Fruit fly (Drosophila melanogaster): ENCODE measurements around the gene Cyp4d20.
A peak's percentile ranks its signal among the peaks of the same experiment; 100 is the strongest.

Cyp4d20 gene

DNA sequence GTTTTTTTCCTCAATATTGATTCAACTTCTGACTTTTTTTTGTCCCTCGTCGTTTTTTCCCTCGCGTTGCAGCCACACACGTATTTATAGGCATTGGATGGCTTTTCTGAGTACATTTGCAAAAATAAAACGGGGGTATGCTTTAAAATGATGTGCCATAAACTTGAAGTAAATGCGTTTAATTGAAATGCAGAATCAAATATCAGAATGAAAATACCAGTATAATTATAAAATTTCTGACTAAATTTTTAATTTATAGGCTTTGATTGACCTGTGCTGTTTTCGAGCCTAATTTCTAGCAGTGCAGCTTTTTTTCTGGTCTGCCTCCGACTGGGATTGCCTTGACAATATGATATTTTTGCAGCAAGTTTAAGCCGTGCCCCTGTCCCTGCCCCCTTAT, 46.9 kb downstream of the Cyp4d20 start:
- TF ChIP-seq N (GFP tag; optimal IDR thresholded peaks at IDR 0.05) (no peak), Abd-B (GFP tag; optimal IDR thresholded peaks at IDR 0.05) (no peak), Vsx2 (GFP tag; optimal IDR thresholded peaks at IDR 0.05; ENCODE audit: partially characterized antibody) (no peak), Dif (GFP tag; optimal IDR thresholded peaks at IDR 0.05; ENCODE audit: partially characterized antibody) (no peak), GATAd (GFP tag; optimal IDR thresholded peaks at IDR 0.05) (no peak), CG32264 (GFP tag; optimal IDR thresholded peaks at IDR 0.05) (peak; percentile 2), Dfd (GFP tag; optimal IDR thresholded peaks at IDR 0.05) (no peak), foxo (GFP tag; optimal IDR thresholded peaks at IDR 0.05) (peak in 1 of 2 experiments; percentile 67), Jra (GFP tag; optimal IDR thresholded peaks at IDR 0.05) (no peak), fru (GFP tag; optimal IDR thresholded peaks at IDR 0.05) (peak; percentile 67), sage (GFP tag; optimal IDR thresholded peaks at IDR 0.05) (no peak), woc (GFP tag; optimal IDR thresholded peaks at IDR 0.05) (peak; percentile 43), lola (GFP tag; optimal IDR thresholded peaks at IDR 0.05) (no peak), usp (GFP tag; optimal IDR thresholded peaks at IDR 0.05) (no peak), Hnf4 (GFP tag; optimal IDR thresholded peaks at IDR 0.05) (peak; percentile 19), rgr (GFP tag; optimal IDR thresholded peaks at IDR 0.05) (peak; percentile 55), Hr78 (GFP tag; optimal IDR thresholded peaks at IDR 0.05) (no peak), br (GFP tag; optimal IDR thresholded peaks at IDR 0.05) (peak; percentile 44), Myc (optimal IDR thresholded peaks at IDR 0.05) (no peak), CG9705 (GFP tag; optimal IDR thresholded peaks at IDR 0.05) (no peak), ey (GFP tag; optimal IDR thresholded peaks at IDR 0.05) (peak; percentile 64), sv (GFP tag; optimal IDR thresholded peaks at IDR 0.05) (no peak), brk (GFP tag; optimal IDR thresholded peaks at IDR 0.05) (no peak), pan (optimal IDR thresholded peaks at IDR 0.05) (no peak), Mio (GFP tag; optimal IDR thresholded peaks at IDR 0.05) (no peak), HLH106 (tag; optimal IDR thresholded peaks at IDR 0.05) (peak; percentile 58), OdsH (GFP tag; optimal IDR thresholded peaks at IDR 0.05) (peak; percentile 50), dl (GFP tag; optimal IDR thresholded peaks at IDR 0.05; ENCODE audit: insufficient read depth in 1 of 2, partially characterized antibody in 2 of 2) (no peak), dmrt93B (GFP tag; optimal IDR thresholded peaks at IDR 0.05) (peak; percentile 31), tai (GFP tag; optimal IDR thresholded peaks at IDR 0.05) (no peak), psq (GFP tag; optimal IDR thresholded peaks at IDR 0.05) (peak; percentile 16), CrebA (GFP tag; optimal IDR thresholded peaks at IDR 0.05; ENCODE audit: borderline replicate concordance) (no peak), h (GFP tag; optimal IDR thresholded peaks at IDR 0.05) (peak; percentile 87), Hr83 (GFP tag; optimal IDR thresholded peaks at IDR 0.05; ENCODE audit: poor library complexity, severe bottlenecking) (no peak), dsf (GFP tag; optimal IDR thresholded peaks at IDR 0.05; ENCODE audit: borderline replicate concordance) (no peak), Rel (GFP tag; optimal IDR thresholded peaks at IDR 0.05) (no peak), Rel (tag; optimal IDR thresholded peaks at IDR 0.05) (no peak), Sp1 (GFP tag; optimal IDR thresholded peaks at IDR 0.05) (peak; percentile 39), jim (GFP tag; optimal IDR thresholded peaks at IDR 0.05) (no peak)

dm6 chr3L:2428488-2429302, 49.6 kb downstream of the Cyp4d20 start:
- TF ChIP-seq CG32264 (GFP tag; optimal IDR thresholded peaks at IDR 0.05), result no peak
- TF ChIP-seq N (GFP tag; optimal IDR thresholded peaks at IDR 0.05), result peak; percentile 39
- TF ChIP-seq fru (GFP tag; optimal IDR thresholded peaks at IDR 0.05), result no peak
- TF ChIP-seq CG9705 (GFP tag; optimal IDR thresholded peaks at IDR 0.05), result no peak
- peak; percentile 54 for TF ChIP-seq Sp1 (GFP tag; optimal IDR thresholded peaks at IDR 0.05)
- no peak for TF ChIP-seq Rel (GFP tag; optimal IDR thresholded peaks at IDR 0.05)
- peak; percentile 36 for TF ChIP-seq Rel (tag; optimal IDR thresholded peaks at IDR 0.05)
- TF ChIP-seq rgr (GFP tag; optimal IDR thresholded peaks at IDR 0.05), result peak; percentile 9
- no peak for TF ChIP-seq Dif (GFP tag; optimal IDR thresholded peaks at IDR 0.05; ENCODE audit: partially characterized antibody)
- TF ChIP-seq psq (GFP tag; optimal IDR thresholded peaks at IDR 0.05), result peak; percentile 29
- peak; percentile 89 for TF ChIP-seq br (GFP tag; optimal IDR thresholded peaks at IDR 0.05)
- no peak for TF ChIP-seq Hr83 (GFP tag; optimal IDR thresholded peaks at IDR 0.05; ENCODE audit: poor library complexity, severe bottlenecking)
